Fruit fly (Drosophila melanogaster): ENCODE measurements around the gene mRpL11.

Gene mRpL11

dm6 chr3R:14558383-14558883, 46.8 kb downstream of the mRpL11 start (continued):
- TF ChIP-seq sage (GFP tag; optimal IDR thresholded peaks at IDR 0.05) (no peak), woc (GFP tag; optimal IDR thresholded peaks at IDR 0.05) (no peak), fru (GFP tag; optimal IDR thresholded peaks at IDR 0.05) (peak; percentile 46), Hr78 (GFP tag; optimal IDR thresholded peaks at IDR 0.05) (no peak), Dfd (GFP tag; optimal IDR thresholded peaks at IDR 0.05) (no peak), CrebA (GFP tag; optimal IDR thresholded peaks at IDR 0.05; ENCODE audit: borderline replicate concordance) (no peak), jim (GFP tag; optimal IDR thresholded peaks at IDR 0.05) (no peak), dmrt93B (GFP tag; optimal IDR thresholded peaks at IDR 0.05) (peak; percentile 24), h (GFP tag; optimal IDR thresholded peaks at IDR 0.05) (peak; percentile 42), br (GFP tag; optimal IDR thresholded peaks at IDR 0.05) (peak; percentile 43), pan (optimal IDR thresholded peaks at IDR 0.05) (no peak)

- TF ChIP-seq Abd-B (GFP tag; optimal IDR thresholded peaks at IDR 0.05) (no peak), OdsH (GFP tag; optimal IDR thresholded peaks at IDR 0.05) (no peak), CG32264 (GFP tag; optimal IDR thresholded peaks at IDR 0.05) (no peak), lola (GFP tag; optimal IDR thresholded peaks at IDR 0.05) (no peak), GATAd (GFP tag; optimal IDR thresholded peaks at IDR 0.05) (no peak), rgr (GFP tag; optimal IDR thresholded peaks at IDR 0.05) (no peak), dl (GFP tag; optimal IDR thresholded peaks at IDR 0.05; ENCODE audit: insufficient read depth in 1 of 2, partially characterized antibody in 2 of 2) (no peak)
Measured at dm6 chr3R:14559954-14560353, 48.3 kb downstream of the mRpL11 start, which contains the start of gene CG14854. Gene CG14854, minus strand, starts transcription at chr3R:14560054.

dm6 chr3R:14560635-14561034, 49.0 kb downstream of the mRpL11 start, which contains the start of gene Jig:
Gene Jig, plus strand, starts transcription at chr3R:14560935.
- TF ChIP-seq Dfd (GFP tag; optimal IDR thresholded peaks at IDR 0.05) = no peak
- TF ChIP-seq Hnf4 (GFP tag; optimal IDR thresholded peaks at IDR 0.05) = no peak
- no peak for TF ChIP-seq Hr83 (GFP tag; optimal IDR thresholded peaks at IDR 0.05; ENCODE audit: poor library complexity, severe bottlenecking)
- no peak for TF ChIP-seq pan (optimal IDR thresholded peaks at IDR 0.05)
- TF ChIP-seq dl (GFP tag; optimal IDR thresholded peaks at IDR 0.05; ENCODE audit: insufficient read depth in 1 of 2, partially characterized antibody in 2 of 2) = no peak
- TF ChIP-seq h (GFP tag; optimal IDR thresholded peaks at IDR 0.05) = no peak
- no peak for TF ChIP-seq N (GFP tag; optimal IDR thresholded peaks at IDR 0.05)
- TF ChIP-seq dmrt93B (GFP tag; optimal IDR thresholded peaks at IDR 0.05) = no peak
- no peak for TF ChIP-seq CrebA (GFP tag; optimal IDR thresholded peaks at IDR 0.05; ENCODE audit: borderline replicate concordance)
- TF ChIP-seq Vsx2 (GFP tag; optimal IDR thresholded peaks at IDR 0.05; ENCODE audit: partially characterized antibody) = no peak
- TF ChIP-seq brk (GFP tag; optimal IDR thresholded peaks at IDR 0.05) = no peak
- TF ChIP-seq Jra (GFP tag; optimal IDR thresholded peaks at IDR 0.05) = no peak

dm6 chr3R:14562040-14562439, 50.4 kb downstream of the mRpL11 start, which contains the start of gene CG14851:
Gene CG14851, plus strand, starts transcription at chr3R:14562340.
- TF ChIP-seq fru (GFP tag; optimal IDR thresholded peaks at IDR 0.05) (no peak), CG32264 (GFP tag; optimal IDR thresholded peaks at IDR 0.05) (no peak)
